Fruit fly (Drosophila melanogaster) whole organism, embryonic: ENCODE data around the gene Trm7-32.

Source experiments
- CG18764 ChIP-seq: fragments of 200-800 bp; sonication (Bioruptor generic); optimal IDR thresholded peaks from 3 replicates; lab custom pipeline; 2016; ENCODE audit warnings: missing biosample characterization, missing genetic modification characterization
- CG30403 ChIP-seq: fragments of 200-800 bp; sonication (Bioruptor generic); optimal IDR thresholded peaks from 3 replicates; lab custom pipeline; 2016; ENCODE audit warnings: missing biosample characterization, missing genetic modification characterization
- CG9437 ChIP-seq: fragments of 200-800 bp; sonication (Bioruptor generic); optimal IDR thresholded peaks from 2 replicates; lab custom pipeline; 2018; ENCODE audit warnings: missing biosample characterization, mild to moderate bottlenecking, missing genetic modification characterization
- Hey ChIP-seq: fragments of 200-800 bp; sonication (Bioruptor generic); optimal IDR thresholded peaks from 3 replicates; lab custom pipeline; 2018; ENCODE audit warnings: missing biosample characterization, mild to moderate bottlenecking, missing genetic modification characterization
- PHDP ChIP-seq: fragments of 200-800 bp; sonication (Bioruptor generic); optimal IDR thresholded peaks from 3 replicates; lab custom pipeline; 2018; ENCODE audit warnings: missing biosample characterization, mild to moderate bottlenecking, missing genetic modification characterization, moderate library complexity
- Sry-β ChIP-seq: fragments of 200-800 bp; sonication (Bioruptor generic); optimal IDR thresholded peaks from 2 replicates; lab custom pipeline; 2018; ENCODE audit warnings: missing biosample characterization, mild to moderate bottlenecking, missing genetic modification characterization, moderate library complexity
- bbx ChIP-seq: fragments of 200-800 bp; sonication (Bioruptor generic); IDR thresholded peaks from 2 replicates; pipeline ENCODE4 v1.3.6; 2022; ENCODE audit warnings: missing biosample characterization, missing genetic modification characterization; ENCODE audit not compliant: partially characterized antibody
- gce ChIP-seq: fragments of 200-800 bp; sonication (Bioruptor generic); IDR thresholded peaks from 3 replicates; pipeline ENCODE4 v1.3.6; 2022; ENCODE audit warnings: missing biosample characterization, missing genetic modification characterization
- run ChIP-seq: fragments of 200-800 bp; sonication (Bioruptor generic); optimal IDR thresholded peaks from 3 replicates; lab custom pipeline; 2018; ENCODE audit warnings: missing biosample characterization, mild to moderate bottlenecking, missing genetic modification characterization
- ssp ChIP-seq: fragments of 200-800 bp; sonication (Bioruptor generic); IDR thresholded peaks from 2 replicates; pipeline ENCODE4 v1.3.6; 2022; ENCODE audit warnings: missing biosample characterization, missing genetic modification characterization
- stwl ChIP-seq: fragments of 200-800 bp; sonication (Bioruptor generic); optimal IDR thresholded peaks from 3 replicates; lab custom pipeline; 2018; ENCODE audit warnings: missing biosample characterization, mild to moderate bottlenecking, missing genetic modification characterization, moderate library complexity

dm6 chr3R:17081359-17081935 is 41.0 kb downstream of the Trm7-32 start:
- no peak for TF ChIP-seq CG18764 (GFP tag; lab: Kevin White, UChicago)
- TF ChIP-seq CG9437: peak; percentile 9
- TF ChIP-seq gce (GFP tag; lab: Robert Waterston, UW): no peak
- TF ChIP-seq run (tag; lab: Kevin White, UChicago): no peak
- TF ChIP-seq Sry-β: no peak
- TF ChIP-seq Hey (tag; lab: Kevin White, UChicago): no peak
- TF ChIP-seq ssp (GFP tag; lab: Robert Waterston, UW): no peak
- no peak for TF ChIP-seq stwl (tag; lab: Kevin White, UChicago)
- no peak for TF ChIP-seq bbx (GFP tag; lab: Robert Waterston, UW)
- TF ChIP-seq CG30403: peak; percentile 3
- peak; percentile 12 for TF ChIP-seq PHDP (tag; lab: Kevin White, UChicago)
